Fruit fly (Drosophila melanogaster): ENCODE results near the gene CG15760.

Gene CG15760

DNA sequence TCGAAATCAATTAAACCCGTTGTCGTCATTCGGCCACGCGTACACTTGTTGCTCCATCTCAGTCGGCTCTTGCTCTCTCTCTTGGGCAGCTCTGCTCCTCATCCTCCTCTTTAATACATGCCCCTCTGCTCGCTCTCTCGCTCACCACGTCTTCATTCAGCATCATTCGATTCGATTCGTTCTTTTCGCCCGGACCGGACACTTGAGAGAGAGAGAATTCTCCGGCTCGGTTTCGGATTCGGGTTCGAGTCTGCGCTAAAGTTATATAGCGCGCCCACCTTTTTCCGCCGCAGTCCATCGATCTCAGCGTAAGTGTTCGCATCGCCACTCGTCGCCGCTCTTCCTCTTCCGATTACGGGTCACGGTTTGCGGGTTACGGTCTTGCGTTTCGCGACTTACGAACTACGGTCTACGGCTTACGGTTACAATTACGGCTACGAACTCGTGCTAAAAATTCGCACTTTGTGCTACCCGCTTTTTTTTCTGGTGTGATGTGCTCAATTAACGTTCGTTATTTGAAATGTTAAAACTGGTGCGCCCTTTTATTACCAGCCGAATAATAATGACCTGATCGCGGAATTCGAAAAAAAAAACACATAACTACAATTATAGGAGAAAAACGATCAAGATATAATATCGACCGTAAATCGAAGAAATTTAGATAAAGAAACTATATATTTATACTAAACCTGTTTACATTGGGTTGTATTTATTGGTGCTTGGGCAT lies 27.4 kb upstream of the CG15760 start:
- TF ChIP-seq inv (GFP tag; IDR thresholded peaks at IDR 0.05; ENCODE audit: partially characterized antibody) = no peak
- TF ChIP-seq Nf-YC (tag; optimal IDR thresholded peaks at IDR 0.05) = peak; percentile 56
- peak; percentile 80 for TF ChIP-seq crol (GFP tag; IDR thresholded peaks at IDR 0.05)
- TF ChIP-seq vnd (GFP tag; IDR thresholded peaks at IDR 0.05; ENCODE audit: partially characterized antibody) = 0 out of 3 replicates have a peak, but pooled peaks have one; percentile 8
- peak; percentile 28; the same call in 1 of the 2 replicates for TF ChIP-seq bbx (GFP tag; IDR thresholded peaks at IDR 0.05; ENCODE audit: partially characterized antibody)
- peak; percentile 50; the same call in 1 of the 2 replicates for TF ChIP-seq CG42726 (GFP tag; IDR thresholded peaks at IDR 0.05; ENCODE audit: partially characterized antibody)
- peak; percentile 81 for TF ChIP-seq Jarid2 (GFP tag; optimal IDR thresholded peaks at IDR 0.05)
- TF ChIP-seq CHES-1-like (GFP tag; optimal IDR thresholded peaks at IDR 0.05) = peak; percentile 4
- TF ChIP-seq CG15479 (GFP tag; optimal IDR thresholded peaks at IDR 0.05) = peak; percentile 60
- TF ChIP-seq unpg (GFP tag; optimal IDR thresholded peaks at IDR 0.05) = peak; percentile 0
- no peak for TF ChIP-seq CG2889 (GFP tag; IDR thresholded peaks at IDR 0.05)
- peak; percentile 10 for TF ChIP-seq CG15514 (GFP tag; optimal IDR thresholded peaks at IDR 0.05)
- TF ChIP-seq NFAT (GFP tag; IDR thresholded peaks at IDR 0.05) = peak; percentile 55; the same call in 1 of the 2 replicates
- TF ChIP-seq CG31365 (tag; optimal IDR thresholded peaks at IDR 0.05) = no peak
- peak; percentile 53 for TF ChIP-seq CG10543 (GFP tag; optimal IDR thresholded peaks at IDR 0.05)
- peak; percentile 77 for TF ChIP-seq ftz-f1 (GFP tag; optimal IDR thresholded peaks at IDR 0.05)
- TF ChIP-seq CG9437 (GFP tag; optimal IDR thresholded peaks at IDR 0.05) = peak; percentile 74
- peak; percentile 17 for TF ChIP-seq HmgZ (tag; optimal IDR thresholded peaks at IDR 0.05)
- peak; percentile 87 for TF ChIP-seq Med (GFP tag)
- TF ChIP-seq Nf-YB (GFP tag; optimal IDR thresholded peaks at IDR 0.05) = peak; percentile 66
- no peak for TF ChIP-seq gcm2 (GFP tag; optimal IDR thresholded peaks at IDR 0.05)
- no peak for TF ChIP-seq fd64A (GFP tag; optimal IDR thresholded peaks at IDR 0.05)
- TF ChIP-seq CG1792 (GFP tag; optimal IDR thresholded peaks at IDR 0.05) = no peak
- TF ChIP-seq HLH3B (GFP tag; IDR thresholded peaks at IDR 0.05) = peak; percentile 8; the same call in 1 of the 2 replicates
- TF ChIP-seq pfk (GFP tag; optimal IDR thresholded peaks at IDR 0.05) = no peak
- no peak for TF ChIP-seq Optix (GFP tag; IDR thresholded peaks at IDR 0.05)
- peak; percentile 35 for TF ChIP-seq MTF-1 (GFP tag; optimal IDR thresholded peaks at IDR 0.05; ENCODE audit: borderline replicate concordance)
- TF ChIP-seq CG8290 (GFP tag; optimal IDR thresholded peaks at IDR 0.05) = no peak
- peak in 1 of 2 experiments; percentile 66 for TF ChIP-seq CG8290 (tag; optimal IDR thresholded peaks at IDR 0.05)
- peak; percentile 6 for TF ChIP-seq mirr (GFP tag; optimal IDR thresholded peaks at IDR 0.05)
- TF ChIP-seq cg (GFP tag; optimal IDR thresholded peaks at IDR 0.05) = peak; percentile 74
- peak; percentile 52 for TF ChIP-seq yki (optimal IDR thresholded peaks at IDR 0.05)
- TF ChIP-seq CTCF (GFP tag; optimal IDR thresholded peaks at IDR 0.05) = peak; percentile 44
- TF ChIP-seq Pdp1 (GFP tag; optimal IDR thresholded peaks at IDR 0.05) = peak in 1 of 2 experiments; percentile 86
- peak; percentile 38 for TF ChIP-seq sug (tag; optimal IDR thresholded peaks at IDR 0.05)
- peak; percentile 52 for TF ChIP-seq gro (GFP tag; optimal IDR thresholded peaks at IDR 0.05)
- peak; percentile 34; the same call in 1 of the 3 replicates for TF ChIP-seq CG34224 (GFP tag; IDR thresholded peaks at IDR 0.05; ENCODE audit: partially characterized antibody)
- TF ChIP-seq ci (GFP tag; IDR thresholded peaks at IDR 0.05) = peak; percentile 54; the same call in 2 of the 3 replicates
- TF ChIP-seq ato (GFP tag; IDR thresholded peaks at IDR 0.05; ENCODE audit: partially characterized antibody) = 0 out of 2 replicates have a peak, but pooled peaks have one; percentile 35
- TF ChIP-seq CG3281 (GFP tag; optimal IDR thresholded peaks at IDR 0.05) = peak; percentile 31
- TF ChIP-seq Hmr (GFP tag; optimal IDR thresholded peaks at IDR 0.05) = peak; percentile 16
- TF ChIP-seq Mes4 (GFP tag; optimal IDR thresholded peaks at IDR 0.05) = no peak
- peak; percentile 47; the same call in 1 of the 3 replicates for TF ChIP-seq Opbp (GFP tag; IDR thresholded peaks at IDR 0.05; ENCODE audit: partially characterized antibody)
- peak; percentile 7 for TF ChIP-seq CG3163 (GFP tag; optimal IDR thresholded peaks at IDR 0.05)
- TF ChIP-seq Fer1 (GFP tag; optimal IDR thresholded peaks at IDR 0.05) = peak; percentile 54
- peak; percentile 26 for TF ChIP-seq CG6765 (GFP tag; optimal IDR thresholded peaks at IDR 0.05)
- peak; percentile 92 for TF ChIP-seq Deaf1 (tag; optimal IDR thresholded peaks at IDR 0.05)
- TF ChIP-seq so (GFP tag; IDR thresholded peaks at IDR 0.05) = peak; percentile 25; the same call in 2 of the 3 replicates
